Fruit fly (Drosophila melanogaster) whole organism, pupa: Measurements from ENCODE around the gene CG43083.

Experiments
- CG10348 ChIP-seq: fragments of 200-800 bp; sonication (Bioruptor generic); IDR thresholded peaks from 2 replicates; pipeline ENCODE4 v1.3.6; 2022; ENCODE audit warnings: missing biosample characterization, missing genetic modification characterization
- CG12605 ChIP-seq: fragments of 200-800 bp; sonication (Bioruptor generic); IDR thresholded peaks from 2 replicates; pipeline ENCODE4 v1.3.6; 2022; ENCODE audit warnings: missing biosample characterization, missing genetic modification characterization
- CG13204 ChIP-seq: fragments of 200-800 bp; sonication (Bioruptor generic); optimal IDR thresholded peaks from 2 replicates; lab custom pipeline; 2018; ENCODE audit warnings: missing biosample characterization, mild to moderate bottlenecking, missing genetic modification characterization, moderate library complexity
- CG14655 ChIP-seq: fragments of 200-800 bp; sonication (Bioruptor generic); optimal IDR thresholded peaks from 3 replicates; lab custom pipeline; 2017; ENCODE audit warnings: mild to moderate bottlenecking, missing biosample characterization, missing genetic modification reagents, missing genetic modification characterization
- CG15710 ChIP-seq: fragments of 200-800 bp; sonication (Bioruptor generic); optimal IDR thresholded peaks from 2 replicates; lab custom pipeline; 2018; ENCODE audit warnings: missing biosample characterization, mild to moderate bottlenecking, missing genetic modification characterization, moderate library complexity
- CG17806 ChIP-seq: fragments of 200-800 bp; sonication (Bioruptor generic); optimal IDR thresholded peaks from 2 replicates; lab custom pipeline; 2018; ENCODE audit warnings: missing biosample characterization, mild to moderate bottlenecking, missing genetic modification characterization, moderate library complexity
- CG32121 ChIP-seq: fragments of 200-800 bp; sonication (Bioruptor generic); IDR thresholded peaks from 2 replicates; pipeline ENCODE4 v1.3.6; 2022; ENCODE audit warnings: missing biosample characterization, missing genetic modification characterization
- CG34367 ChIP-seq: fragments of 200-800 bp; sonication (Bioruptor generic); optimal IDR thresholded peaks from 2 replicates; lab custom pipeline; 2018; ENCODE audit warnings: missing biosample characterization, mild to moderate bottlenecking, missing genetic modification characterization
- CG4496 ChIP-seq: fragments of 200-800 bp; sonication (Bioruptor generic); IDR thresholded peaks from 3 replicates; pipeline ENCODE4 v1.3.6; 2022; ENCODE audit warnings: missing biosample characterization, missing genetic modification characterization
- CG8159 ChIP-seq: fragments of 200-800 bp; sonication (Bioruptor generic); optimal IDR thresholded peaks from 3 replicates; lab custom pipeline; 2018; ENCODE audit warnings: missing biosample characterization, mild to moderate bottlenecking, missing genetic modification characterization, moderate library complexity
- CG8301 ChIP-seq: fragments of 200-800 bp; sonication (Bioruptor generic); optimal IDR thresholded peaks from 2 replicates; lab custom pipeline; 2018; ENCODE audit warnings: missing biosample characterization, mild to moderate bottlenecking, missing genetic modification characterization
- CG9948 ChIP-seq: fragments of 200-800 bp; sonication (Bioruptor generic); optimal IDR thresholded peaks from 2 replicates; lab custom pipeline; 2018; ENCODE audit warnings: missing biosample characterization, mild to moderate bottlenecking, missing genetic modification characterization, moderate library complexity
- D1 ChIP-seq: fragments of 200-800 bp; sonication (Bioruptor generic); optimal IDR thresholded peaks from 2 replicates; lab custom pipeline; 2018; ENCODE audit warnings: missing biosample characterization, mild to moderate bottlenecking, missing genetic modification characterization, moderate library complexity
- EcR ChIP-seq: fragments of 200-800 bp; sonication (Bioruptor generic); optimal IDR thresholded peaks from 3 replicates; lab custom pipeline; 2019; ENCODE audit warnings: missing biosample characterization, missing genetic modification characterization, mild to moderate bottlenecking, moderate library complexity, missing genetic modification reagents
- Ets98B ChIP-seq: fragments of 200-800 bp; sonication (Bioruptor generic); IDR thresholded peaks from 2 replicates; pipeline ENCODE4 v1.3.6; 2022; ENCODE audit warnings: missing biosample characterization, missing genetic modification characterization
- Pif1A ChIP-seq: fragments of 200-800 bp; sonication (Bioruptor generic); optimal IDR thresholded peaks from 3 replicates; lab custom pipeline; 2016; ENCODE audit warnings: missing biosample characterization, missing genetic modification characterization
- Pif1B ChIP-seq: fragments of 200-800 bp; sonication (Bioruptor generic); optimal IDR thresholded peaks from 3 replicates; lab custom pipeline; 2016; ENCODE audit warnings: missing biosample characterization, missing genetic modification characterization
- Snoo ChIP-seq: fragments of 200-800 bp; sonication (Bioruptor generic); optimal IDR thresholded peaks from 3 replicates; lab custom pipeline; 2017; ENCODE audit warnings: missing biosample characterization, mild to moderate bottlenecking, missing genetic modification characterization, inconsistent platforms
- fd96Ca ChIP-seq: fragments of 200-800 bp; sonication (Bioruptor generic); IDR thresholded peaks from 3 replicates; pipeline ENCODE4 v1.3.6; 2022; ENCODE audit warnings: missing biosample characterization, missing genetic modification characterization
- gl ChIP-seq: fragments of 200-800 bp; sonication (Bioruptor generic); optimal IDR thresholded peaks from 2 replicates; lab custom pipeline; 2018; ENCODE audit warnings: missing biosample characterization, mild to moderate bottlenecking, missing genetic modification characterization
- rn ChIP-seq: fragments of 200-800 bp; sonication (Bioruptor generic); IDR thresholded peaks from 2 replicates; pipeline ENCODE4 v1.3.6; 2022; ENCODE audit warnings: missing biosample characterization, missing genetic modification characterization

The CG43083 gene

DNA sequence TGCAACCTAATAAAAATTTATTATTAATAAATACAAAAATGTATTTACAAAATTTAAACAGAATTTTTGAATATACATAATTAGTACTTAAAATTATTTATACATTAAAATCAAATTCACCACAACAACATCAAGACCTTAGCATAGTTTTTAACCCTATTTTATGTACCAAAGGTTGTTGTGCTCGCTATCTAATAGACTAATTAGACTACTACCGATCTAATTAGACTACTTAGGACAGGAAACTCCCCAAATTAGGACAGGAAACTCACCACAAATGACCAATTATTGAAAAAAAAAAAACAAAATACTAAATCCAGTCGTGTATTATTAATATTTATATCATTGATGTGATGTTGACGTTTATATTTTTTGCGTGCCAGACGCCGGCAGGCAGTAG is 11.4 kb upstream of the CG43083 start:
- TF ChIP-seq gl (no peak), CG9948 (no peak), CG17806 (tag; lab: Kevin White, UChicago) (no peak), CG32121 (GFP tag; lab: Robert Waterston, UW) (no peak), CG12605 (GFP tag; lab: Robert Waterston, UW) (no peak), D1 (no peak), fd96Ca (no peak), rn (no peak), Ets98B (GFP tag; lab: Robert Waterston, UW) (no peak), CG4496 (GFP tag; lab: Robert Waterston, UW) (no peak), CG8301 (no peak), Pif1A (GFP tag; lab: Kevin White, UChicago) (no peak), CG8159 (tag; lab: Kevin White, UChicago) (no peak), EcR (GFP tag; lab: Kevin White, UChicago) (no peak), Pif1B (no peak), CG15710 (no peak), CG13204 (no peak), CG10348 (GFP tag; lab: Robert Waterston, UW) (no peak)
- TF ChIP-seq, all 21 proteins: peak for 0

DNA sequence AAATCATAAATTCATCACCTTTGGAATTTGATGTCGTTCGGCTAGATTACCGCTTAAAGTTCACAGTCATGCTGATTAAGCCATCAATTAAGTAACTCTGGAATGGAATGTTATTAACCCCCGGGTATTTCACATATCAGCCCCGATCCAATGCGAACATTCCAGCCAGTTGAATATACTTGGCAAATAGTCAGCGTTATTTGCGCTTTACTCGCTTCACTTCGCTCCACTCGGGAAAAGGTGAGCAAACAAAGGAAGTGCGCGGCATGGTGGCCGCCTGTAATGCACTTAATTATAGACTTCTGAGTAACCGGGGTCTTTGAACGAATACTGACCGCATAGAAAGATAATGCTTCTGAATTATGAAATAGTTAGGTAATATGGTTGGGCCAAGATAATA is 10.8 kb upstream of the CG43083 start:
- TF ChIP-seq Pif1A (GFP tag; lab: Kevin White, UChicago) (peak; percentile 34), CG4496 (GFP tag; lab: Robert Waterston, UW) (no peak), CG8159 (tag; lab: Kevin White, UChicago) (no peak), EcR (GFP tag; lab: Kevin White, UChicago) (peak; percentile 89), CG10348 (GFP tag; lab: Robert Waterston, UW) (no peak), Snoo (tag; lab: Kevin White, UChicago) (no peak), gl (peak; percentile 36), CG15710 (no peak), D1 (no peak)

DNA sequence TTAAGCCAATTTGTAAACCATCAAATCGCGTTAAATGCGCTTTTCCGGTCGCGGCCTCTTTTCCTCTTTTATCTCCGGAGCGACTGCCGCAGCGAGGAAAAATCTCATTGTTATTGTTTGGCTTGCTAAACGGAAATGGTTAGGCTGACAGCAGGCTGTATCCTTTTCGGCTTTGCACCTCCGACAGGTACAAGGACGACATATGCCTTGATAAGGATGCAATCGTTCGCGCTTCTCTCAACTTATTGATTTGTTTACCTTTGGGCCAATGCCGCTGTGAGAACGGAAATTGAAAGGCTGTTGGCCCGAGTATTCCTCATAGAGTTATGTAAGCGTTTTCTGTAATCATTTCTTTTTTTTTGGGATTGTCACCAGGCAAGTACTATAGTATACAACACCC is 9.8 kb upstream of the CG43083 start:
- TF ChIP-seq EcR (GFP tag; lab: Kevin White, UChicago) = no peak
- no peak for TF ChIP-seq CG8159 (tag; lab: Kevin White, UChicago)
- no peak for TF ChIP-seq Pif1A (GFP tag; lab: Kevin White, UChicago)
- no peak for TF ChIP-seq CG9948
- no peak for TF ChIP-seq CG17806 (tag; lab: Kevin White, UChicago)
- no peak for TF ChIP-seq CG12605 (GFP tag; lab: Robert Waterston, UW)
- TF ChIP-seq fd96Ca = no peak
- no peak for TF ChIP-seq D1
- TF ChIP-seq gl = no peak
- TF ChIP-seq CG8301 = no peak
- no peak for TF ChIP-seq Snoo (tag; lab: Kevin White, UChicago)
- TF ChIP-seq Pif1B = no peak
- TF ChIP-seq CG10348 (GFP tag; lab: Robert Waterston, UW) = no peak
- TF ChIP-seq CG4496 (GFP tag; lab: Robert Waterston, UW) = no peak
- no peak for TF ChIP-seq CG13204
- TF ChIP-seq CG14655 (GFP tag; lab: Kevin White, UChicago) = no peak
- TF ChIP-seq, all 21 proteins: peak for 0

DNA sequence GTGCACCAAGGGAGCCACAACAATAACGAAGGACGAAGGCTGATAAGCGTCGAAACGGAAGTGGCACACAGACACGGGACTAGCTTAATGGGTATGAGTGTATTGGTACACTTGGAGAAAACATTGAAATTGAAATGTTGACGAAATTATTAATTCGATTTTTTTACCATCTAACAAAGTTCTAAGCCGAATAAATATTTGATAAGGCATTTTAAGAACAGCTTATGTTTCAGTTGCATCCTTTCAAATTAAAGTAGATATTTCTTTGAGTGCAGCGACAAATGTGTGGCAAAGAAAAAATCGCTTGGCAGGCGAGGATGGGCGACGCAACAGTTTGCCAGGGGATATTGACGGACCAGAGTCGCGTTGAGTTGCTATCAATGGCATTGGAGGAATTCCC is 8.4 kb upstream of the CG43083 start:
- TF ChIP-seq CG13204 = no peak
- no peak for TF ChIP-seq Pif1B
- no peak for TF ChIP-seq Ets98B (GFP tag; lab: Robert Waterston, UW)
- TF ChIP-seq CG14655 (GFP tag; lab: Kevin White, UChicago) = no peak
- no peak for TF ChIP-seq CG8301
- TF ChIP-seq CG32121 (GFP tag; lab: Robert Waterston, UW) = no peak
- no peak for TF ChIP-seq Snoo (tag; lab: Kevin White, UChicago)
- TF ChIP-seq EcR (GFP tag; lab: Kevin White, UChicago) = no peak
- TF ChIP-seq CG15710 = no peak
- TF ChIP-seq fd96Ca = no peak
- TF ChIP-seq Pif1A (GFP tag; lab: Kevin White, UChicago) = no peak
- no peak for TF ChIP-seq CG17806 (tag; lab: Kevin White, UChicago)
- TF ChIP-seq CG10348 (GFP tag; lab: Robert Waterston, UW) = no peak
- no peak for TF ChIP-seq CG34367 (tag; lab: Kevin White, UChicago)
- TF ChIP-seq D1 = no peak
- TF ChIP-seq CG12605 (GFP tag; lab: Robert Waterston, UW) = no peak
- TF ChIP-seq gl = no peak

DNA sequence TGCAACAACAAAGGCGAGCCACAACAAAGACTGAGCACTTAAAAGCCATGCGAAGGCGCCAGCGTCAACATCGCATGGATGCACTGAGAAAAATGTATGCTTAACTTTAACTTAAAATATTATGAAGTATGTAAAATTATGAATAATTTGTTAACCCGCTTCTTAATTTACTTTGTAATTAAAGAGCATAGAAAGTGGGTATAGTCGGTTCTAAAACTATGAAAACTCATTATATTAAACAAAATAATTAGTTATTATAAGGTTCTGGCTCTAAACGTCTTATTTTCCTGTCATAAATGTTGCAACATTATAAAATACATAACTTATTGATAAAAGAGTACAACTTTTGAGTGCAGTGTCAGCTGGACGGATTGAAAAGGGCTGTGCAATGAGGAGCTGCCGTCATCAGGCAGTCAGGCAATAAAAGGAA is 6.8 kb upstream of the CG43083 start:
- peak; percentile 51 for TF ChIP-seq CG14655 (GFP tag; lab: Kevin White, UChicago)
- peak; percentile 32 for TF ChIP-seq CG17806 (tag; lab: Kevin White, UChicago)
- 0 out of 2 replicates have a peak, but pooled peaks have one; percentile 7 for TF ChIP-seq CG12605 (GFP tag; lab: Robert Waterston, UW)
- peak; percentile 28 for TF ChIP-seq Snoo (tag; lab: Kevin White, UChicago)
- TF ChIP-seq CG9948 = peak; percentile 47
- peak; percentile 45 for TF ChIP-seq CG8301
- peak; percentile 11 for TF ChIP-seq Pif1A (GFP tag; lab: Kevin White, UChicago)
- TF ChIP-seq CG15710 = peak; percentile 54
- no peak for TF ChIP-seq Ets98B (GFP tag; lab: Robert Waterston, UW)
- peak; percentile 81 for TF ChIP-seq CG8159 (tag; lab: Kevin White, UChicago)
- TF ChIP-seq Pif1B = no peak
- no peak for TF ChIP-seq D1
- 0 out of 3 replicates have a peak, but pooled peaks have one; percentile 21 for TF ChIP-seq CG4496 (GFP tag; lab: Robert Waterston, UW)
- no peak for TF ChIP-seq fd96Ca
- TF ChIP-seq, all 21 proteins: peak for 10

DNA sequence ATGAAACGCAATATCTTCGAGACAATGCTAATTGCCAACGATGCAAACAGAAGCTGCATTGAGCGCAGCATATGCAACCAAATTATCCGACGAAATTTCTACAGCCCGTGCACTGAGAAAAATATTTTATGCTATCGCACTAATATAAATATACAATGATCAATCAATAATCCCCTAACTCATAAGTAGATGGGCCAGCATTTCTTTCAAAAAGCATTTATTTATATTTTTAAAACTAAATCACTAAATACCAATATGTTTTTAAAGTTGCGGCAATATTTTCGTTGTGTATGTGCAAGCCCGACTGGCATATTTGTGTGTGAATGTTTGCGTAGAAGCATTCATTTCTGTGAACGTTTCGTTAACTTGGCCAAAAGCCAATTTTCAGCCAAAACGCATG is 2.2 kb upstream of the CG43083 start:
- no peak for TF ChIP-seq Snoo (tag; lab: Kevin White, UChicago)
- no peak for TF ChIP-seq CG13204
- no peak for TF ChIP-seq CG17806 (tag; lab: Kevin White, UChicago)
- TF ChIP-seq CG4496 (GFP tag; lab: Robert Waterston, UW) = no peak
- no peak for TF ChIP-seq D1
- TF ChIP-seq fd96Ca = no peak
- no peak for TF ChIP-seq Pif1B
- TF ChIP-seq Pif1A (GFP tag; lab: Kevin White, UChicago) = no peak
- TF ChIP-seq CG12605 (GFP tag; lab: Robert Waterston, UW) = no peak
- TF ChIP-seq gl = no peak
- no peak for TF ChIP-seq CG8159 (tag; lab: Kevin White, UChicago)
- TF ChIP-seq CG9948 = no peak
- TF ChIP-seq CG32121 (GFP tag; lab: Robert Waterston, UW) = no peak
- no peak for TF ChIP-seq CG14655 (GFP tag; lab: Kevin White, UChicago)
- no peak for TF ChIP-seq CG15710
- no peak for TF ChIP-seq Ets98B (GFP tag; lab: Robert Waterston, UW)
- TF ChIP-seq rn = no peak
- TF ChIP-seq CG8301 = no peak
